Worm (Caenorhabditis elegans) whole organism, L2 larva: ENCODE data around the gene srtx-1.
"Not testable (repeated sequence)": the region's sequence is repeated elsewhere in the genome, so short reads cannot be mapped to it uniquely, and the experiment has no call there.

Source experiments
- C34F6.9 ChIP-seq: fragments of 150-350 bp; optimal IDR thresholded peaks from 2 replicates; lab custom pipeline; 2014; ENCODE audit warnings: missing biosample characterization, missing genetic modification characterization
- F13H6.1 ChIP-seq: sonication (generic microtip); optimal IDR thresholded peaks from 2 replicates; lab custom pipeline; 2016; ENCODE audit warnings: missing genetic modification characterization, missing compliant biosample characterization
- R02D3.7 ChIP-seq: fragments of 150-350 bp; optimal IDR thresholded peaks from 2 replicates; lab custom pipeline; 2014; ENCODE audit warnings: missing biosample characterization, missing genetic modification characterization
- ZK546.5 ChIP-seq: sonication (generic microtip); optimal IDR thresholded peaks from 2 replicates; lab custom pipeline; 2017; ENCODE audit warnings: missing biosample characterization, missing genetic modification characterization
- alr-1 ChIP-seq: fragments of 150-350 bp; optimal IDR thresholded peaks from 2 replicates; lab custom pipeline; 2014; ENCODE audit warnings: missing biosample characterization, missing genetic modification characterization
- aly-2 ChIP-seq: fragments of 150-350 bp; optimal IDR thresholded peaks from 2 replicates; lab custom pipeline; 2014; ENCODE audit warnings: missing biosample characterization, missing genetic modification characterization
- ama-1 ChIP-seq: fragments of 150-350 bp; optimal IDR thresholded peaks from 2 replicates; lab custom pipeline; 2018; ENCODE audit warnings: inconsistent platforms
- blmp-1 ChIP-seq: sonication (generic microtip); optimal IDR thresholded peaks from 2 replicates; lab custom pipeline; 2017; ENCODE audit warnings: missing genetic modification characterization, mild to moderate bottlenecking, missing compliant biosample characterization, antibody characterized with exemption, moderate library complexity; ENCODE audit not compliant: insufficient read depth
- ceh-16 ChIP-seq: fragments of 150-350 bp; optimal IDR thresholded peaks from 2 replicates; lab custom pipeline; 2014; ENCODE audit warnings: missing biosample characterization, missing genetic modification characterization
- ceh-82 ChIP-seq: fragments of 150-350 bp; optimal IDR thresholded peaks from 2 replicates; lab custom pipeline; 2014; ENCODE audit warnings: missing biosample characterization, missing genetic modification characterization
- crh-2 ChIP-seq: sonication (generic microtip); optimal IDR thresholded peaks from 2 replicates; lab custom pipeline; 2017; ENCODE audit warnings: missing biosample characterization, missing genetic modification characterization
- dmd-4 ChIP-seq: sonication (generic microtip); optimal IDR thresholded peaks from 2 replicates; lab custom pipeline; 2017; ENCODE audit warnings: missing biosample characterization, missing genetic modification characterization
- egl-27 ChIP-seq: sonication (generic microtip); optimal IDR thresholded peaks from 3 replicates; lab custom pipeline; 2017; ENCODE audit warnings: missing biosample characterization, missing genetic modification reagents, missing genetic modification characterization
- elt-1 ChIP-seq: fragments of 150-350 bp; optimal IDR thresholded peaks from 2 replicates; lab custom pipeline; 2014; ENCODE audit warnings: missing biosample characterization, missing genetic modification characterization
- fos-1 ChIP-seq: fragments of 150-350 bp; optimal IDR thresholded peaks from 2 replicates; lab custom pipeline; 2014; ENCODE audit warnings: missing biosample characterization, missing genetic modification characterization
- gmeb-1 ChIP-seq: fragments of 150-350 bp; optimal IDR thresholded peaks from 2 replicates; lab custom pipeline; 2014; ENCODE audit warnings: missing biosample characterization, missing genetic modification characterization
- lin-11 ChIP-seq: fragments of 150-350 bp; sonication (generic microtip); optimal IDR thresholded peaks from 2 replicates; lab custom pipeline; 2014; ENCODE audit warnings: missing biosample characterization, missing genetic modification characterization, inconsistent platforms, mixed read lengths
- lin-13 ChIP-seq: fragments of 150-350 bp; optimal IDR thresholded peaks from 2 replicates; lab custom pipeline; 2014; ENCODE audit warnings: missing biosample characterization, missing genetic modification reagents, missing genetic modification characterization
- lin-39 ChIP-seq: fragments of 150-350 bp; optimal IDR thresholded peaks from 2 replicates; lab custom pipeline; 2014; ENCODE audit warnings: missing biosample characterization, missing genetic modification reagents, missing genetic modification characterization
- lsy-2 ChIP-seq, 2 experiments: fragments of 150-350 bp in 1 of 2; sonication (generic microtip) in 1 of 2; optimal IDR thresholded peaks; 2 replicates each; lab custom pipeline; 2014 to 2017; ENCODE audit warnings: missing biosample characterization in 2 of 2, missing genetic modification characterization in 2 of 2
- mab-5 ChIP-seq: fragments of 150-350 bp; optimal IDR thresholded peaks from 2 replicates; lab custom pipeline; 2014; ENCODE audit warnings: missing biosample characterization, missing genetic modification characterization
- mbf-1 ChIP-seq: sonication (generic microtip); optimal IDR thresholded peaks from 2 replicates; lab custom pipeline; 2017; ENCODE audit warnings: missing biosample characterization, missing genetic modification characterization
- mdl-1 ChIP-seq, 2 experiments: fragments of 150-350 bp in 1 of 2; sonication (generic microtip) in 1 of 2; optimal IDR thresholded peaks; 2 replicates each; lab custom pipeline; 2017; ENCODE audit warnings: missing biosample characterization in 2 of 2, missing genetic modification characterization in 2 of 2
- nhr-10 ChIP-seq: sonication (generic microtip); optimal IDR thresholded peaks from 2 replicates; lab custom pipeline; 2017; ENCODE audit warnings: missing biosample characterization, missing genetic modification characterization
- nhr-12 ChIP-seq: fragments of 150-350 bp; optimal IDR thresholded peaks from 2 replicates; lab custom pipeline; 2014; ENCODE audit warnings: missing biosample characterization, missing genetic modification characterization
- nhr-129 ChIP-seq: fragments of 150-350 bp; optimal IDR thresholded peaks from 2 replicates; lab custom pipeline; 2014; ENCODE audit warnings: missing biosample characterization, missing genetic modification characterization
- nhr-23 ChIP-seq: fragments of 150-350 bp; optimal IDR thresholded peaks from 2 replicates; lab custom pipeline; 2014; ENCODE audit warnings: missing biosample characterization, missing genetic modification reagents, missing genetic modification characterization
- nhr-237 ChIP-seq: fragments of 150-350 bp; optimal IDR thresholded peaks from 2 replicates; lab custom pipeline; 2014; ENCODE audit warnings: missing biosample characterization, missing genetic modification characterization
- nhr-25 ChIP-seq: fragments of 150-350 bp; sonication (generic microtip); optimal IDR thresholded peaks from 3 replicates; lab custom pipeline; 2014; ENCODE audit warnings: missing biosample characterization, missing genetic modification characterization
- nhr-6 ChIP-seq: fragments of 150-350 bp; optimal IDR thresholded peaks from 2 replicates; lab custom pipeline; 2014; ENCODE audit warnings: missing biosample characterization, missing genetic modification characterization
- nhr-77 ChIP-seq: fragments of 150-350 bp; optimal IDR thresholded peaks from 2 replicates; lab custom pipeline; 2014; ENCODE audit warnings: missing biosample characterization, missing genetic modification characterization
- sem-4 ChIP-seq: fragments of 150-350 bp; optimal IDR thresholded peaks from 2 replicates; lab custom pipeline; 2014; ENCODE audit warnings: missing biosample characterization, missing genetic modification reagents, missing genetic modification characterization
- skn-1 ChIP-seq: sonication (generic microtip); optimal IDR thresholded peaks from 2 replicates; lab custom pipeline; 2017; ENCODE audit warnings: missing biosample characterization, missing genetic modification characterization
- sma-3 ChIP-seq: sonication (generic microtip); optimal IDR thresholded peaks from 2 replicates; lab custom pipeline; 2016; ENCODE audit warnings: missing genetic modification reagents, missing genetic modification characterization, missing compliant biosample characterization
- sma-9 ChIP-seq, 2 experiments: fragments of 150-350 bp in 1 of 2; sonication (generic microtip) in 1 of 2; optimal IDR thresholded peaks; 2 replicates each; lab custom pipeline; 2014 to 2016; ENCODE audit warnings: missing genetic modification characterization in 2 of 2, mild to moderate bottlenecking in 1 of 2, missing biosample characterization in 1 of 2, missing compliant biosample characterization in 1 of 2, missing genetic modification reagents in 1 of 2, moderate library complexity in 1 of 2
- unc-39 ChIP-seq: fragments of 150-350 bp; optimal IDR thresholded peaks from 2 replicates; lab custom pipeline; 2014; ENCODE audit warnings: missing biosample characterization, missing genetic modification characterization
- zag-1 ChIP-seq: fragments of 150-350 bp; optimal IDR thresholded peaks from 2 replicates; lab custom pipeline; 2014; ENCODE audit warnings: missing biosample characterization, missing genetic modification characterization
- ztf-1 ChIP-seq: fragments of 200-800 bp; sonication (Bioruptor generic); conservative IDR thresholded peaks from 2 replicates; pipeline ENCODE4 v1.3.6; 2022; ENCODE audit warnings: missing genetic modification characterization, missing compliant biosample characterization
- ztf-11 ChIP-seq: sonication (generic microtip); optimal IDR thresholded peaks from 2 replicates; lab custom pipeline; 2017; ENCODE audit warnings: missing biosample characterization, missing genetic modification characterization
- ztf-4 ChIP-seq: fragments of 150-350 bp; optimal IDR thresholded peaks from 2 replicates; lab custom pipeline; 2014; ENCODE audit warnings: missing biosample characterization, missing genetic modification characterization

srtx-1 gene

DNA sequence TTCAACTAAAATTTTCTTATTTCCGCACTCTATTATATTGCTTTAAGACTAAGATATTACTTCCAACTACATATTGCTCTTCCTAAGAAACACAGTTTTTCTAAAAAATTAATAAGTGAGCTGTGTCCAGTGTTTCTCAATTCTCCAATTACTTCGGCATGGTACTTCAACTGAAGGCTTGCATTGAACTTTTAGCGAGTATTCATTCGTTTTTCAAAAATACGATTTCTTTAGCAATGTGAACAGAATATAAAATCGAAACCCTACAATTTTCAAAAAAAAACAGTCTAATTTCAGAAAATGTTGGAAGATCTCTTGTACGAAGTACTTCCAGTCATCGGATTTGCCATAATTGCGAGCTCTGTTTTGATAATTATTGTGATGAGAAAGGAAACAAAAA, at the start of gene srtx-1:
Gene srtx-1, plus strand, starts transcription at position 301 of the 400 bp plus-strand sequence.
- TF ChIP-seq zag-1 (tag; lab: Kevin White, UChicago) (no peak), nhr-77 (no peak), ztf-4 (no peak), nhr-23 (no peak)
- TF ChIP-seq, all 48 proteins: peak for 0

DNA sequence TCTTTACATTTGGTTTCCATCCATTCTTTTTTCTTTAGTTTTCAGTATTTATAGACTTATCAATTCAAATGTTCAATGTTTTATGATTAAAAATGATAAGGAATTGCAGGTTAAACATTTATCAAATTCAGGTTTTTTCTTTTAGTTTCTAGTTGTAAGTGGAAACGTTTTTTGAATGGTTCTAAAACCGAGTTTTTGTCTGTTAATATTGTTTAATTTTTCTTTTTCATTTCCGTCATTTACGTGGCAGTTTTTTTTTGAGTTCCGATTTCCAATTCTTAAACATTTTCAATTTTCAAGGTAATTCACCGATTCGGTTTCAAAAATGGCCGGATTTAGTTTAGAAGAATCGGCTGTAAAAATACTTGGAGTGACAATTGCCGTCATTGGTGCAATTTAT, 46.2 kb upstream of the srtx-1 start, which contains the start of gene T12B3.3:
Gene T12B3.3, plus strand, starts transcription at position 301 of the 400 bp plus-strand sequence.
- not testable (repeated sequence) for TF ChIP-seq lin-39, nhr-10, nhr-129 (tag; lab: Kevin White, UChicago)

DNA sequence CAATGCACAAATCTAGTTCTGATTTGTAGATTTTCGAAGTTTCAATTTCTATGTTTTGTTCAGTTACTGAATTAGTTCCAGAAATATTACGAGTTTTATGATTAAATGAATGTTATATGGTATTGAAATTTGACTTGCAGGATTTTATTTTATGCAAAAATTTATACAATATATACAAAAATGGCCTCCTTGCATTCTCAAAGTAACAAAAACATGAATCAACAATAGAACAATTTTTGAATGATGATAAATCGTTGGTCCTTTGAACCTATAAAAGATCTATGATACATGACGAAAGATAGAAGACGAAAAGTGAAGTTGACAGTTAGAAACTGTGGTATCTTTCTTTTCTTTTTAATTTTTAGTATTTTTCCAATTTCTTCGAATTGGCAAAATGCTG, 44.5 kb upstream of the srtx-1 start, which contains the start of gene T12B3.2:
Gene T12B3.2, plus strand, starts transcription at position 301 of the 400 bp plus-strand sequence.
- TF ChIP-seq ama-1 (lab: Kevin White, UChicago) (no peak), ztf-11 (tag; lab: Kevin White, UChicago) (no peak), nhr-237 (tag; lab: Kevin White, UChicago) (no peak), sma-3 (no peak), gmeb-1 (tag; lab: Kevin White, UChicago) (no peak), lin-11 (tag; lab: Kevin White, UChicago) (no peak), nhr-129 (tag; lab: Kevin White, UChicago) (no peak)
- TF ChIP-seq, all 48 proteins: peak for 0

DNA sequence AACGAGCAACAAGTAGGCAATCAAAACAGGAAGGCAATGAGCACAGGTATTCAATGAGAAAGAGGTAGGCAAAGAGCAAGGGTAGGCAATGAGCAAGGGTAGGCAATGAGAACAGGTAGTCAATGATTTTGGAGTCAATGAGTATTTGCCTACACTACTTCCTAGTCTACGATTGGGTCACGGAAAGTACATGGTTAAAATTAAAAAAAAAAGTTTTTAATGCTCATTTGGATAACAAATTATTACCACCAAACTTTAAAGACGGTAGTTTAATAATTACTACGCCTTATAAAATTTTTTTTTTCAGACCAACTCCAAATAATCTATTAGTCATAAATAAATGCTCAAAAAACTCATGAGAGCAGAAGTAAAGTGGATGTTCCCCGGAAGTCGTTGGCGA, 39.3 kb upstream of the srtx-1 start, which contains the start of gene ptp-8:
Gene ptp-8, plus strand, starts transcription at position 301 of the 400 bp plus-strand sequence.
- no peak for TF ChIP-seq crh-2
- no peak for TF ChIP-seq nhr-6 (tag; lab: Kevin White, UChicago)
- no peak for TF ChIP-seq R02D3.7 (tag; lab: Kevin White, UChicago)
- TF ChIP-seq alr-1 (tag; lab: Kevin White, UChicago) = no peak
- no peak for TF ChIP-seq mbf-1 (tag; lab: Kevin White, UChicago)
- TF ChIP-seq mdl-1 (tag; optimal IDR thresholded peaks at IDR 0.05; lab: Kevin White, UChicago) = no peak
- TF ChIP-seq ceh-82 = no peak
- no peak for TF ChIP-seq unc-39 (tag; lab: Kevin White, UChicago)
- TF ChIP-seq elt-1 (tag; lab: Kevin White, UChicago) = no peak
- no peak for TF ChIP-seq skn-1
- TF ChIP-seq sma-3 = no peak
- TF ChIP-seq nhr-25 (tag; lab: Kevin White, UChicago) = no peak
- TF ChIP-seq ztf-1 (GFP tag; lab: Robert Waterston, UW) = no peak
- no peak for TF ChIP-seq aly-2
- TF ChIP-seq sma-9 (GFP tag; optimal IDR thresholded peaks at IDR 0.05; lab: Kevin White, UChicago) = no peak
- no peak for TF ChIP-seq sma-9 (tag; optimal IDR thresholded peaks at IDR 0.05; lab: Kevin White, UChicago)
- TF ChIP-seq ztf-4 = no peak
- no peak for TF ChIP-seq ceh-16
- TF ChIP-seq blmp-1 = no peak

DNA sequence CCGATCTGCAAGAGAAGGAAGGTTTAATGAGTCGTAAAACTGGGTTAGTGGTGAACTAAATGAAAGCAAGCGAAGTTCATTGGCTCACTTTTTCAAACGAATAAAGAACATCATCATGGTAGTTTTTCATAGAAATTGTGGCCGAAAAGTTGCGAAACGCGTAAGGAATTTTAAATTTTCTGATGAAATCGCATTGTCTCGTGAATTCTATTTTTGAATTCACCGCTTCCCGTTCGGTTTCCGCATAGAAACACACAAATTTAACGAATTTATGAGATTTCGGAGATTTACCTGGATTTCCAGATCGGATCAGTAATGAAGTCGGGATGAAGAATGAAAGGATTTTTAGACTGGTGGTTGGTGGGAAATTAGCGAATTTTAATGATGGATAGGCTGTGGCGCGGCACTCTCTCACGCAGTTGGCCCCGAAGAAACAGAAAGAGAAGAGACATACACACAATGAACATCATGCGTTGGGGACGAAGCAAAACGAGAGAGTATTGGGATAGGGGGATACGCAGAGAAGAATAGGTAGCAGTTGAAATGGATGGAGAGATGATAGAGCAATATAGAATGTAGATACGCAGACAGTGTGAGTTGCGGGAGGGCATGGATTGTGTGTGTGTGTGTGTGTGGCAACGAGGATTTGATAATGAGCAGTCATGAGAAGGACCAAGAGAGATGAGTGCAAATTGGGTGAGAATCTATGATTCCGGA, 34.0 kb upstream of the srtx-1 start:
- TF ChIP-seq unc-39 (tag; lab: Kevin White, UChicago) (no peak), F13H6.1 (tag; lab: Kevin White, UChicago) (peak; percentile 82), R02D3.7 (tag; lab: Kevin White, UChicago) (no peak), mdl-1 (tag; optimal IDR thresholded peaks at IDR 0.05; lab: Kevin White, UChicago) (peak in 1 of 2 experiments; percentile 35), ceh-82 (no peak), lin-13 (GFP tag; lab: Kevin White, UChicago) (no peak), egl-27 (tag; lab: Kevin White, UChicago) (peak; percentile 53), lsy-2 (tag; optimal IDR thresholded peaks at IDR 0.05; lab: Kevin White, UChicago) (peak; percentile 31 to 65), nhr-25 (tag; lab: Kevin White, UChicago) (peak; percentile 10), nhr-77 (no peak), gmeb-1 (tag; lab: Kevin White, UChicago) (no peak), C34F6.9 (tag; lab: Kevin White, UChicago) (peak; percentile 77), ceh-16 (no peak), nhr-237 (tag; lab: Kevin White, UChicago) (no peak), sem-4 (peak; percentile 57), nhr-12 (tag; lab: Kevin White, UChicago) (no peak), zag-1 (tag; lab: Kevin White, UChicago) (peak; percentile 43), nhr-23 (no peak), fos-1 (tag; lab: Kevin White, UChicago) (peak; percentile 51), sma-3 (no peak), ztf-4 (peak; percentile 9), sma-9 (GFP tag; optimal IDR thresholded peaks at IDR 0.05; lab: Kevin White, UChicago) (peak; percentile 78), sma-9 (tag; optimal IDR thresholded peaks at IDR 0.05; lab: Kevin White, UChicago) (no peak), crh-2 (peak; percentile 19), elt-1 (tag; lab: Kevin White, UChicago) (no peak), nhr-10 (tag; lab: Kevin White, UChicago) (no peak), alr-1 (tag; lab: Kevin White, UChicago) (no peak), ama-1 (lab: Kevin White, UChicago) (no peak), ztf-11 (tag; lab: Kevin White, UChicago) (no peak), dmd-4 (no peak), ZK546.5 (tag; lab: Kevin White, UChicago) (no peak), nhr-6 (tag; lab: Kevin White, UChicago) (no peak), lin-39 (tag; lab: Kevin White, UChicago) (peak; percentile 77), mab-5 (tag; lab: Kevin White, UChicago) (peak; percentile 57), nhr-129 (tag; lab: Kevin White, UChicago) (peak; percentile 91)
